Worm (Caenorhabditis elegans): ENCODE measurements around the gene clec-74.

- TF ChIP-seq unc-62 (GFP tag; optimal IDR thresholded peaks at IDR 0.05 in 1 of 2), result no peak
- TF ChIP-seq unc-62 (tag; optimal IDR thresholded peaks at IDR 0.05), result no peak
- no peak for TF ChIP-seq F26F4.8 (GFP tag; conservative IDR thresholded peaks at IDR 0.05)
- no peak for TF ChIP-seq pqm-1 (tag; optimal IDR thresholded peaks at IDR 0.05)
- TF ChIP-seq ces-1 (GFP tag; optimal IDR thresholded peaks at IDR 0.05), result no peak
- no peak for TF ChIP-seq aly-2 (tag; optimal IDR thresholded peaks at IDR 0.05)
- no peak for TF ChIP-seq dmd-8 (GFP tag; IDR thresholded peaks at IDR 0.05)
- TF ChIP-seq egl-27 (tag; optimal IDR thresholded peaks at IDR 0.05), result no peak
- TF ChIP-seq hmg-1.1 (GFP tag; IDR thresholded peaks at IDR 0.05), result no peak
- no peak for TF ChIP-seq snpc-4 (tag; optimal IDR thresholded peaks at IDR 0.05)
- no peak for TF ChIP-seq fkh-10 (GFP tag; optimal IDR thresholded peaks at IDR 0.05)
- TF ChIP-seq unc-39 (tag; optimal IDR thresholded peaks at IDR 0.05), result no peak
- no peak for TF ChIP-seq lin-15B (tag; optimal IDR thresholded peaks at IDR 0.05)
- no peak for TF ChIP-seq nhr-11 (tag; optimal IDR thresholded peaks at IDR 0.05)
These were observed 24.8 kb downstream of the clec-74 start, which contains the start of gene srh-223 for ce11 chrIV:3981601-3982000.

All from whole organism, L4 larva.